Worm (Caenorhabditis elegans): ENCODE data around the gene F52D2.12.
A peak's percentile ranks its signal among the peaks of the same experiment; 100 is the strongest.

Gene F52D2.12

DNA sequence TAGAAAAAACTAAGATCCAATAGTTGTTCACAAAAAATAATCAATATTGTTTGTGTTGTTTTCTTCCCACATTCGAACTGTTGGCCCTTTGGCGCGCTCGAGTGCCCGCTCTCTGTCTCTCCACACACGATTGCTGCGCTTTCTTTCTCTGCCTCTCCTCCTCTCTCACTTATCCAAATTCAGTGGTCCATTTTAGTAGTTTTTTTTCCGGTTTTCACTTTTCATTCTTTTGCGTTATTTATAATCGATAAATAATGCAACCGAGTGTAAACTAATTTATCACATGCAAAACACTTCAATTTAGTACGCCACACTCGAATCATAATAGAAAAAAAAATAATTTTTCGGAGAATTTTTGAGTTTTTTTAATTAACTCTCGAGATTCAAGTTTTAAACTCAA, 22.7 kb downstream of the F52D2.12 start:
- TF ChIP-seq ref-2 (tag; optimal IDR thresholded peaks at IDR 0.05) (no peak), syd-9 (tag; optimal IDR thresholded peaks at IDR 0.05) (no peak), ets-4 (tag; optimal IDR thresholded peaks at IDR 0.05) (no peak), ceh-31 (tag; optimal IDR thresholded peaks at IDR 0.05) (no peak), nhr-11 (tag; optimal IDR thresholded peaks at IDR 0.05) (no peak), odd-2 (tag; optimal IDR thresholded peaks at IDR 0.05) (no peak), ceh-18 (tag; optimal IDR thresholded peaks at IDR 0.05) (no peak), nfya-1 (tag; optimal IDR thresholded peaks at IDR 0.05) (no peak)

- TF ChIP-seq T23F11.4 (GFP tag; optimal IDR thresholded peaks at IDR 0.05) (no peak), elt-2 (tag; optimal IDR thresholded peaks at IDR 0.05) (no peak), pha-4 (tag; optimal IDR thresholded peaks at IDR 0.05) (no peak), ceh-14 (tag; optimal IDR thresholded peaks at IDR 0.05) (peak; percentile 17)
These were observed 34.8 kb downstream of the F52D2.12 start, which contains the start of gene Y102A11A.9 for ce11 chrX:2012491-2013201. Y102A11A.9 (plus strand) TSS chrX:2013151.

DNA sequence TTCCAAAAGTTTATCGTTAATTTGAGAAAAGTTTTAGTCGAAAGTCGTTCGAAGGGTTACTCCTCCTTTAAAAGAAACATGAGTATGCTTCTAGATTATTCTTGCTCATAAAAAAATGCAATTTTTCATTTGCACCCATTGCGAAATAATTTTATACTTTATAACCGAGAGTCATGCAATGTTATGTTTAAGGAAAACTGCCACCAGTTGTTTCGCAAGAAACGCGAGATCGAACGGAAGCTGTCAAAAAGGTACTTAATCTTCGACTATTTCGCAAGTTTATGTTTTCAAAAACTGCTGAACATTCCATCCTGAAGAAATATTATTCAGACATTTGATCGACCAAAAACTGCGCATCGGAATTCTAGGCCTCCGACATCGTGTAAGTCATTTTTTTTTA, 36.1 kb downstream of the F52D2.12 start:
- no peak for TF ChIP-seq pag-3 (tag; optimal IDR thresholded peaks at IDR 0.05; ENCODE audit: borderline replicate concordance)
- TF ChIP-seq ceh-18 (tag; optimal IDR thresholded peaks at IDR 0.05), result no peak
- no peak for TF ChIP-seq lin-11 (tag; optimal IDR thresholded peaks at IDR 0.05)
- no peak for TF ChIP-seq nfya-1 (tag; optimal IDR thresholded peaks at IDR 0.05)
- no peak for TF ChIP-seq K02D7.2 (tag; optimal IDR thresholded peaks at IDR 0.05)
- TF ChIP-seq ceh-34 (tag; optimal IDR thresholded peaks at IDR 0.05), result no peak
- no peak for TF ChIP-seq K09A11.1 (tag; optimal IDR thresholded peaks at IDR 0.05; ENCODE audit: insufficient read depth)
- TF ChIP-seq sox-2 (GFP tag; IDR thresholded peaks at IDR 0.05), result no peak
- no peak for TF ChIP-seq nhr-11 (tag; optimal IDR thresholded peaks at IDR 0.05)
- no peak for TF ChIP-seq ets-4 (tag; optimal IDR thresholded peaks at IDR 0.05)
- TF ChIP-seq lim-6 (tag; optimal IDR thresholded peaks at IDR 0.05), result no peak

ce11 chrX:2014521-2014920, 36.7 kb downstream of the F52D2.12 start:
- TF ChIP-seq ceh-34 (tag; optimal IDR thresholded peaks at IDR 0.05), result no peak
- no peak for TF ChIP-seq pros-1 (tag; optimal IDR thresholded peaks at IDR 0.05)
- TF ChIP-seq zip-5 (tag; optimal IDR thresholded peaks at IDR 0.05), result no peak
- no peak for TF ChIP-seq unc-86 (tag; optimal IDR thresholded peaks at IDR 0.05)
- TF ChIP-seq ceh-22 (tag; optimal IDR thresholded peaks at IDR 0.05), result no peak
- no peak for TF ChIP-seq nhr-11 (tag; optimal IDR thresholded peaks at IDR 0.05)
- no peak for TF ChIP-seq ref-2 (tag; optimal IDR thresholded peaks at IDR 0.05)
- TF ChIP-seq madf-2 (tag; optimal IDR thresholded peaks at IDR 0.05), result no peak
- TF ChIP-seq C38D4.7 (GFP tag; optimal IDR thresholded peaks at IDR 0.05), result no peak
- TF ChIP-seq dmd-4 (tag; optimal IDR thresholded peaks at IDR 0.05; ENCODE audit: borderline replicate concordance), result no peak
- TF ChIP-seq dve-1 (tag; optimal IDR thresholded peaks at IDR 0.05), result no peak
- TF ChIP-seq fkh-10 (GFP tag; optimal IDR thresholded peaks at IDR 0.05), result no peak
- TF ChIP-seq elt-4 (tag; optimal IDR thresholded peaks at IDR 0.05), result no peak
- TF ChIP-seq pqm-1 (tag; optimal IDR thresholded peaks at IDR 0.05), result no peak
- TF ChIP-seq K09A11.1 (tag; optimal IDR thresholded peaks at IDR 0.05; ENCODE audit: insufficient read depth), result no peak

ce11 chrX:2018211-2018610, 40.4 kb downstream of the F52D2.12 start:
- no peak for TF ChIP-seq pha-2 (tag; optimal IDR thresholded peaks at IDR 0.05)
- no peak for TF ChIP-seq gmeb-2 (tag; optimal IDR thresholded peaks at IDR 0.05)
- no peak for TF ChIP-seq ceh-14 (tag; optimal IDR thresholded peaks at IDR 0.05)
- TF ChIP-seq elt-2 (tag; optimal IDR thresholded peaks at IDR 0.05), result no peak
- TF ChIP-seq che-1 (tag; optimal IDR thresholded peaks at IDR 0.05), result no peak
- no peak for TF ChIP-seq pros-1 (tag; optimal IDR thresholded peaks at IDR 0.05)
- no peak for TF ChIP-seq nfya-1 (tag; optimal IDR thresholded peaks at IDR 0.05)
- TF ChIP-seq T23F11.4 (GFP tag; optimal IDR thresholded peaks at IDR 0.05), result no peak
- no peak for TF ChIP-seq hlh-13 (GFP tag; optimal IDR thresholded peaks at IDR 0.05)
- TF ChIP-seq ceh-30 (tag; optimal IDR thresholded peaks at IDR 0.05), result no peak
- no peak for TF ChIP-seq pqm-1 (tag; optimal IDR thresholded peaks at IDR 0.05)
- no peak for TF ChIP-seq sdc-2 (tag; optimal IDR thresholded peaks at IDR 0.05)
- no peak for TF ChIP-seq Y22D7AL.16 (tag; optimal IDR thresholded peaks at IDR 0.05)
- TF ChIP-seq ceh-22 (tag; optimal IDR thresholded peaks at IDR 0.05), result no peak
- TF ChIP-seq nhr-232 (tag; optimal IDR thresholded peaks at IDR 0.05), result no peak
- no peak for TF ChIP-seq fax-1 (tag; optimal IDR thresholded peaks at IDR 0.05)
- no peak for TF ChIP-seq tbx-2 (tag; optimal IDR thresholded peaks at IDR 0.05)
- no peak for TF ChIP-seq pax-1 (tag; optimal IDR thresholded peaks at IDR 0.05)
